Worm (Caenorhabditis elegans): ENCODE data around the gene sdhb-1.

DNA sequence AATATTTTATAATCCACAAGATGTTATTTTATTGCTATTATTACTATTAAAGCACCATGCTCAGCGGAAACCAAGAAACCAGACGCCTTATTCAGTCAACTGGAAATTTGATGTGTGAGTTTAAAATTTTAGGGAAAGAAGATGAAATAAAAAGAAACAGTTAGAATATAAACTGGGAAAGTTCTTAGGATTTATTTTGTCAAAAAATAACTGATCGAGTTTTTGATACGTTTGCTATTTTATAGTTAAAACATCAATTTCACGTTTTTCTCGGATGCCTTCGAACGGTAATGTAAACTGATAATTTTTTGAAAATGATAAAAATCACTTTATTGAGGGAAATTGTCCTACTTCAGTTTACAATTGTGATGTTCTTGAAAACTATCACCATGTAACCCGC, 19.9 kb upstream of the sdhb-1 start, which contains the start of gene C06C3.3:
- TF ChIP-seq T22C8.4 (GFP tag; IDR thresholded peaks at IDR 0.05) (no peak), ztf-29 (GFP tag; IDR thresholded peaks at IDR 0.05) (no peak), flt-1 (GFP tag; IDR thresholded peaks at IDR 0.05) (no peak), klf-2 (GFP tag; conservative IDR thresholded peaks at IDR 0.05) (no peak), med-1 (GFP tag; optimal IDR thresholded peaks at IDR 0.05; ENCODE audit: insufficient read depth) (no peak), ztf-23 (GFP tag; IDR thresholded peaks at IDR 0.05) (no peak), ref-1 (GFP tag; conservative IDR thresholded peaks at IDR 0.05) (no peak), cog-1 (tag; optimal IDR thresholded peaks at IDR 0.05) (no peak)

All from whole organism, midembryonic.